Worm (Caenorhabditis elegans) whole organism, mixed stage, embryonic: ENCODE data around the gene W03G11.2.

Source experiments
- M03D4.4 ChIP-seq: sonication (generic microtip); optimal IDR thresholded peaks from 2 replicates; lab custom pipeline; 2017; ENCODE audit warnings: mild to moderate bottlenecking, missing genetic modification characterization, missing compliant biosample characterization
- bed-3 ChIP-seq: fragments of 200-800 bp; sonication (Bioruptor generic); optimal IDR thresholded peaks from 3 replicates; lab custom pipeline; 2018; ENCODE audit warnings: mild to moderate bottlenecking, missing genetic modification characterization, moderate library complexity, missing compliant biosample characterization
- blmp-1 ChIP-seq: fragments of 150-350 bp; optimal IDR thresholded peaks from 2 replicates; lab custom pipeline; 2014; ENCODE audit warnings: missing biosample characterization, missing genetic modification characterization
- ceh-39 ChIP-seq: fragments of 150-350 bp; optimal IDR thresholded peaks from 2 replicates; lab custom pipeline; 2014; ENCODE audit warnings: missing biosample characterization, missing genetic modification characterization
- ceh-43 ChIP-seq: fragments of 200-800 bp; sonication (Bioruptor generic); optimal IDR thresholded peaks from 2 replicates; lab custom pipeline; 2018; ENCODE audit warnings: mild to moderate bottlenecking, missing genetic modification characterization, moderate library complexity, missing compliant biosample characterization
- ceh-83 ChIP-seq: fragments of 200-800 bp; sonication (Bioruptor generic); optimal IDR thresholded peaks from 2 replicates; lab custom pipeline; 2018; ENCODE audit warnings: mild to moderate bottlenecking, missing genetic modification characterization, missing compliant biosample characterization
- ces-1 ChIP-seq: fragments of 150-350 bp; optimal IDR thresholded peaks from 2 replicates; lab custom pipeline; 2014; ENCODE audit warnings: missing biosample characterization, missing genetic modification reagents, missing genetic modification characterization
- cnd-1 ChIP-seq: fragments of 200-800 bp; sonication (Bioruptor generic); optimal IDR thresholded peaks from 2 replicates; lab custom pipeline; 2018; ENCODE audit warnings: mild to moderate bottlenecking, missing genetic modification characterization, missing compliant biosample characterization
- drap-1 ChIP-seq: fragments of 200-800 bp; sonication (Bioruptor generic); optimal IDR thresholded peaks from 3 replicates; lab custom pipeline; 2018; ENCODE audit warnings: mild to moderate bottlenecking, missing genetic modification characterization, missing compliant biosample characterization
- elt-1 ChIP-seq: sonication (generic microtip); optimal IDR thresholded peaks from 2 replicates; lab custom pipeline; 2017; ENCODE audit warnings: missing genetic modification characterization, mild to moderate bottlenecking, missing compliant biosample characterization, antibody characterized with exemption, moderate library complexity, borderline replicate concordance; ENCODE audit not compliant: insufficient read depth
- elt-3 ChIP-seq: fragments of 150-350 bp; optimal IDR thresholded peaks from 2 replicates; lab custom pipeline; 2014; ENCODE audit warnings: missing biosample characterization, missing genetic modification characterization
- hlh-1 ChIP-seq: fragments of 150-350 bp; optimal IDR thresholded peaks from 2 replicates; lab custom pipeline; 2014; ENCODE audit warnings: missing biosample characterization, missing genetic modification reagents, missing genetic modification characterization
- lin-32 ChIP-seq: fragments of 200-800 bp; sonication (Bioruptor generic); optimal IDR thresholded peaks from 2 replicates; lab custom pipeline; 2018; ENCODE audit warnings: mild to moderate bottlenecking, missing genetic modification characterization, missing compliant biosample characterization
- lsy-2 ChIP-seq: fragments of 150-350 bp; optimal IDR thresholded peaks from 2 replicates; lab custom pipeline; 2014; ENCODE audit warnings: missing biosample characterization, missing genetic modification characterization
- mep-1 ChIP-seq: fragments of 150-350 bp; optimal IDR thresholded peaks from 2 replicates; lab custom pipeline; 2017; ENCODE audit warnings: missing biosample characterization, missing genetic modification reagents, missing genetic modification characterization, inconsistent platforms
- mls-2 ChIP-seq: sonication (generic microtip); optimal IDR thresholded peaks from 2 replicates; lab custom pipeline; 2016; ENCODE audit warnings: mild to moderate bottlenecking, missing genetic modification characterization, moderate library complexity, missing compliant biosample characterization
- nhr-12 ChIP-seq: fragments of 150-350 bp; optimal IDR thresholded peaks from 2 replicates; lab custom pipeline; 2014; ENCODE audit warnings: missing biosample characterization, missing genetic modification characterization
- nhr-2 ChIP-seq: fragments of 150-350 bp; optimal IDR thresholded peaks from 2 replicates; lab custom pipeline; 2014; ENCODE audit warnings: missing biosample characterization, missing genetic modification characterization
- nhr-237 ChIP-seq: fragments of 150-350 bp; optimal IDR thresholded peaks from 2 replicates; lab custom pipeline; 2014; ENCODE audit warnings: missing biosample characterization, missing genetic modification characterization
- nhr-28 ChIP-seq: fragments of 150-350 bp; optimal IDR thresholded peaks from 2 replicates; lab custom pipeline; 2014; ENCODE audit warnings: missing biosample characterization, missing genetic modification characterization
- pha-4 ChIP-seq: fragments of 150-350 bp; optimal IDR thresholded peaks from 2 replicates; lab custom pipeline; 2018; ENCODE audit warnings: missing biosample characterization, missing genetic modification reagents, missing genetic modification characterization
- snpc-4 ChIP-seq: fragments of 150-350 bp; optimal IDR thresholded peaks from 2 replicates; lab custom pipeline; 2014; ENCODE audit warnings: missing biosample characterization, missing genetic modification characterization
- sptf-1 ChIP-seq: sonication (generic microtip); optimal IDR thresholded peaks from 2 replicates; lab custom pipeline; 2017; ENCODE audit warnings: mild to moderate bottlenecking, missing genetic modification characterization, moderate library complexity, missing compliant biosample characterization
- tbx-8 ChIP-seq: fragments of 200-800 bp; sonication (Bioruptor generic); optimal IDR thresholded peaks from 2 replicates; lab custom pipeline; 2018; ENCODE audit warnings: mild to moderate bottlenecking, missing genetic modification characterization, moderate library complexity, missing compliant biosample characterization
- unc-120 ChIP-seq: sonication (generic microtip); optimal IDR thresholded peaks from 2 replicates; lab custom pipeline; 2017; ENCODE audit warnings: missing genetic modification characterization, missing compliant biosample characterization; ENCODE audit not compliant: poor library complexity, severe bottlenecking
- unc-39 ChIP-seq: fragments of 150-350 bp; optimal IDR thresholded peaks from 2 replicates; lab custom pipeline; 2014; ENCODE audit warnings: missing biosample characterization, missing genetic modification characterization
- unc-62 ChIP-seq: fragments of 150-350 bp; optimal IDR thresholded peaks from 2 replicates; lab custom pipeline; 2014; ENCODE audit warnings: missing biosample characterization, missing genetic modification reagents, missing genetic modification characterization
- zip-8 ChIP-seq: fragments of 150-350 bp; optimal IDR thresholded peaks from 2 replicates; lab custom pipeline; 2014; ENCODE audit warnings: missing biosample characterization, missing genetic modification characterization
- ztf-11 ChIP-seq: fragments of 150-350 bp; optimal IDR thresholded peaks from 2 replicates; lab custom pipeline; 2014; ENCODE audit warnings: missing biosample characterization, missing genetic modification characterization

Gene W03G11.2

DNA sequence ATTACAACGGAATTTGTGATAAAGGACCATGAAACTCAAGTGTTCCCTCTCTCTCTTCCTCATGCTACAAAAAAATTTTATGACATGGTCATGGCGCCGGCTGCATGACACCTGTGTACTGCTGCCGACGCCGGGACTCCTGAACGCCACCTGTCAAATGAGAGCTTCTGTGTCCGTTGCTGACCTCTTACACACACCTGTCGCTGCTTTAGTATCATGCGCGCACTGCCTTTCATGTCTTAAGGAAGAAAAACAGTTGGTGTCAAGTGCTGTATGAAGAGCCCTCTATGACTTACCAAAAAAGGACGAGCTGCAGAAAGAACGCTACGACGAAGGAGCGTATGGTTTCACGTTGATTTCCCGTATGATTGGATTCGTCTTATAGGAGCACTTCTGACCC is 15.8 kb downstream of the W03G11.2 start:
- peak; percentile 87 for TF ChIP-seq nhr-2 (tag; lab: Kevin White, UChicago)
- no peak for TF ChIP-seq blmp-1 (tag; lab: Kevin White, UChicago)
- no peak for TF ChIP-seq M03D4.4 (tag; lab: Kevin White, UChicago)
- TF ChIP-seq hlh-1 = peak; percentile 61
- no peak for TF ChIP-seq nhr-28 (tag; lab: Kevin White, UChicago)
- TF ChIP-seq lin-32 (GFP tag; lab: Kevin White, UChicago) = peak; percentile 41
- no peak for TF ChIP-seq tbx-8 (GFP tag; lab: Kevin White, UChicago)
- TF ChIP-seq elt-3 (tag; lab: Kevin White, UChicago) = no peak
- no peak for TF ChIP-seq ceh-83 (GFP tag; lab: Kevin White, UChicago)
- no peak for TF ChIP-seq zip-8 (tag; lab: Kevin White, UChicago)
- TF ChIP-seq nhr-12 (tag; lab: Kevin White, UChicago) = no peak
- no peak for TF ChIP-seq unc-62
- no peak for TF ChIP-seq ceh-39 (tag; lab: Kevin White, UChicago)
- TF ChIP-seq ceh-43 = no peak
- no peak for TF ChIP-seq snpc-4 (tag; lab: Kevin White, UChicago)

DNA sequence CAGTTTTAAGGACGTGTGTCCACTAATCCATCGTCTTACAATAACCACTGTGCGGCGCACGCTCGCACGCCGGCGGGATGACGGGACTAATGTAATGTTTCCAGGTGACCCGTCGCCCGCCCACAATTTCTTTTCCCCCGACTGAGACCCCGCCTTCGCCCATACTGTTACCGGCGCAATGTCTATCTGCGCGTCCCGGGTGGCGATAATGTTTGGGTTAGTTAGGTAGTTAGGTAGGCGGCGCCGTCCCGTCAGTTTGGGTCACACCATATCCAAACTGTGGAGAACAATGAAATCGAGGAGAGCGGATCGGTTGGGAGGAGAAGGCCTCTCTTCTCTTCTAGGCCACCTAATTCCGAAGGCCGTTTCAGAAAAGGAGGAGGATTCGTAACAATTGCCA is 22.1 kb downstream of the W03G11.2 start:
- TF ChIP-seq hlh-1 (no peak), ztf-11 (tag; lab: Kevin White, UChicago) (no peak), snpc-4 (tag; lab: Kevin White, UChicago) (no peak), lsy-2 (tag; lab: Kevin White, UChicago) (no peak), cnd-1 (tag; lab: Kevin White, UChicago) (peak; percentile 13), nhr-237 (tag; lab: Kevin White, UChicago) (no peak), mls-2 (tag; lab: Kevin White, UChicago) (peak; percentile 39), unc-62 (no peak), ceh-43 (no peak), unc-120 (no peak)

DNA sequence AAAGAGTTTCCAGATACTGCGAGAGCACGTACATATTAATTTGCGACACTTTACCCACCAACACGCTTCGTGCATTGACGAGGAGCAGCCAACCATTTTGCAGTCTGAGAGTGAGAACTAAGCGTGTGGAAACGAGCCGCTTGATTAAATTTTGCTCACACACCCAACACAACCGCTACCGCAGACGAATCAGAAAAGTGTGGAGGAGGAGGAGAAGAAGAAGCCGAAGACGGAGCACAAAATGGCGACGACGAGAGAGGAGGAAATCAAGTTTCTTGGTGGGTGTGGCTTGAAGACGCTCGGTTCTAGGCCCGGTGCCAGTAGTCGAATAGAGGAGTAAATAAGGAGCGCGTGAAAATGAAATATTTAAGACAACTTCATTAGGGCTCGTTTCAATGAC is 25.6 kb downstream of the W03G11.2 start:
- TF ChIP-seq elt-1 (tag; lab: Kevin White, UChicago) = no peak
- no peak for TF ChIP-seq mep-1 (tag; lab: Kevin White, UChicago)
- TF ChIP-seq ces-1 = peak; percentile 94
- no peak for TF ChIP-seq zip-8 (tag; lab: Kevin White, UChicago)
- no peak for TF ChIP-seq sptf-1 (tag; lab: Kevin White, UChicago)
- TF ChIP-seq, all 35 proteins: peak for 1

DNA sequence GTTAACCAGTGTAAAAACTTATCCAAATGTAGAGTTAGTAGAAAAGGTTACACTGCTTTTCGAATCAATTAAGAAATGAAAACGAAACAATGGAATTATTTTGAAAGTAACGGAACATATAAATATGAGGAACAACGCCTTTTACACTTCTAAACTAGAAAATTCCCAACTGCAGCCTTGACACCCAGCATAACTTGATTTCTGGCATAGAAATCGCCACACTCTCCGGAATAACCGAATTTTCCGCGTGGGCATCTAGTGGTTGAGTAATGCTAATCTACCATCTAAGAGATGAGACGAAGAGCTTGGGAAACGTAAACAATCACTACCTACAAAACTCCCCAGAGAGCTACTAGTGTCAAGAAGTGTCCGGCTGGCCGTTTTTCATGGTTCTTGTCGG is 27.2 kb downstream of the W03G11.2 start:
- no peak for TF ChIP-seq unc-39 (tag; lab: Kevin White, UChicago)
- no peak for TF ChIP-seq mep-1 (tag; lab: Kevin White, UChicago)
- TF ChIP-seq ceh-43 = no peak
- no peak for TF ChIP-seq unc-120
- TF ChIP-seq ces-1 = peak; percentile 84
- TF ChIP-seq pha-4 (tag; lab: Kevin White, UChicago) = no peak

DNA sequence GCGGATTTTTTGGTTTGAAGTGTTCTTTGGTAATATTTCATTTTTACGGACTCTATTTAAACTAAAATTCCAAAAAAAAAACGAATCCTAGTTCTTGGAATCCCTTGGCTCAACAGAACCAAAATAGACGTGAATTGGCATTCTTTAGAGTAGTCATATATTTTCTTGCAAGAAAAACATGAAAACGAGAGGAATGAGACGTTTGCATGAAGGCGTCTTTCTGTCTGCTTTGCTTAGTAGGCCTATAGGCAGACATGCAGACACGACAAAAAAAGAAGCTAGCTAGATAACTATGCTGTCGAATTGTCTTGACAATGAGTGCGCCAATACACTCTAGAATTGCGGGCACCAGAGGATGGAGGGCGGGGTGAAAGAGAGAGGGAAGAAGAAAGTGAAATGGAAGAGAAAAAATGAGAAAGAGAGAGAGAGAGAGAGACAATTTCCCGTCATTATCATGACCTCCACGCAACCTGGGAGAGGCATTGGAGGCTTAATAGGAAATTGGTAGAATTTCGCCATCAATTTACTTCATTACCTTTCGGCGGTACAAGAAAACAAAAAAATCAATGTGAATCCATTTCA is 27.7 kb downstream of the W03G11.2 start:
- TF ChIP-seq ztf-11 (tag; lab: Kevin White, UChicago) (no peak), pha-4 (tag; lab: Kevin White, UChicago) (no peak), blmp-1 (tag; lab: Kevin White, UChicago) (peak; percentile 68)

DNA sequence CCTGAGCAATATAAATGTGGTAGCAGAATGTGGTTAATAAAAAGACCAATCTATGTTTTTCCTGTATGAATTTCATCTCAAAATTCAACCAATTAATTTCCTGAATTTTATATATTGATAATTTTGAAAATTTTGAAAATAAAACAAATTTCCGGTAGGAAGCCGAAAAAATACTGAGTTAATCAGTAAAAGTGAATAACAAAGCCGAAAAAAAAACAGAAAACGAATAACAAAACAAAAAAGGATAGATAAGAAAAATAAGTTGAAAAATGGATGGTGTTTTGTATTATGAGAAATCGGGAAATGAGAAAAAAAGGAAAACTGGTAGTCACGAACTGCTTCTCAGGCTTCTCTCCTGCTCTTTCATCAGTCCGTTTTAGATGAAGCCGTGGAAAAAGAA is 34.7 kb downstream of the W03G11.2 start, which contains the start of gene tmem-145:
Gene tmem-145 (minus strand): TSS at position 101 of the 400 bp plus-strand sequence.
- TF ChIP-seq nhr-2 (tag; lab: Kevin White, UChicago) (no peak), mep-1 (tag; lab: Kevin White, UChicago) (no peak), elt-3 (tag; lab: Kevin White, UChicago) (no peak), ceh-39 (tag; lab: Kevin White, UChicago) (no peak), unc-120 (no peak), zip-8 (tag; lab: Kevin White, UChicago) (no peak), unc-39 (tag; lab: Kevin White, UChicago) (no peak)

DNA sequence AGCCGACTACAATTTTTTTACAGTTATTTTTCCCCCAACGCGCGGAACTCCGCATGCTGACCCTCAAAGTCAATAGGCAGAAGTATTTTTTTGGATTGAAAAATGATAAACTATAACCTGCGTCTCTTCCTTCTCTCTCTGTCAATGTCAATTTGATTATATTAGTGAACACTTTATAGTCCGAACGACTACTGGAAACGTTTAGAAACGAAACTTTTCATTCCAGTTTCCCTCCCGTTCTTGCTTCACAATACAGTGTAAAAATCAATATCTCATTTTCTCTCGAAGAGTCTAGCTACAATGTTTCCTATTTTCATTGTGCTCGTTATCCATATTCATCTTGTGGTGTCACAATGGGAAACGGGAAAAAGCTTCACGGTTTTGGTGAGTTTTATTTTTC is 40.2 kb downstream of the W03G11.2 start, which contains the start of gene lgc-24:
Gene lgc-24 (plus strand): TSS at position 301 of the 400 bp plus-strand sequence.
- TF ChIP-seq drap-1 (GFP tag; lab: Kevin White, UChicago) = no peak
- TF ChIP-seq ceh-39 (tag; lab: Kevin White, UChicago) = no peak
- no peak for TF ChIP-seq bed-3 (GFP tag; lab: Kevin White, UChicago)
